Worm (Caenorhabditis elegans) whole organism, L4/young adult: ENCODE measurements around the gene C17C3.11.

Experiments
- W03F9.2 ChIP-seq: fragments of 150-350 bp; optimal IDR thresholded peaks from 2 replicates; lab custom pipeline; 2014; ENCODE audit warnings: missing biosample characterization, missing genetic modification characterization
- dao-5 ChIP-seq: sonication (generic microtip); optimal IDR thresholded peaks from 2 replicates; lab custom pipeline; 2016; ENCODE audit warnings: missing genotype, missing genetic modification characterization, moderate library complexity, missing compliant biosample characterization
- him-1 ChIP-seq: sonication (generic microtip); optimal IDR thresholded peaks from 2 replicates; lab custom pipeline; 2016; ENCODE audit warnings: missing genotype, missing genetic modification reagents, missing genetic modification characterization, missing compliant biosample characterization

C17C3.11 gene

DNA sequence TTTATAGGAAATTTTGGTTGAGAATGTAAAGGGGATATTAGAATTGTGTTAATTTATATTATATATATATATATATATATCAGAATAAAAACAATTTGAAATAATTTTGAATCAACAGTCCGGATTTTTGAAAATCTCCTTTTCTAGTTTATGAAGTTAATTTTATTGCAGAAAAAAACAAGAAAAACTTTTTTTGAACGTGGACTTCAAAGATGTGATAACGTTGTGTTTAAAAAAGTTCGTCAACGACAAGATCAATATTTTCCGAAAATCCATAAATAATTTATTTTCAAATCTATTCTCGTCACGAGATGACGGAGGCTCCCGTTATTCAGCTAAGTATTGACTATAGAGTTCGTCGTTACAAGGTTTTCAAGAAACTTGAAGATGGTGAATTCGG lies at the start of gene C17C3.11:
C17C3.11 (plus strand) TSS at position 301 of the 400 bp plus-strand sequence.
- TF ChIP-seq dao-5 (tag; lab: Kevin White, UChicago): no peak
- TF ChIP-seq him-1 (tag; lab: Kevin White, UChicago): no peak
- no peak for TF ChIP-seq W03F9.2 (tag; lab: Kevin White, UChicago)

DNA sequence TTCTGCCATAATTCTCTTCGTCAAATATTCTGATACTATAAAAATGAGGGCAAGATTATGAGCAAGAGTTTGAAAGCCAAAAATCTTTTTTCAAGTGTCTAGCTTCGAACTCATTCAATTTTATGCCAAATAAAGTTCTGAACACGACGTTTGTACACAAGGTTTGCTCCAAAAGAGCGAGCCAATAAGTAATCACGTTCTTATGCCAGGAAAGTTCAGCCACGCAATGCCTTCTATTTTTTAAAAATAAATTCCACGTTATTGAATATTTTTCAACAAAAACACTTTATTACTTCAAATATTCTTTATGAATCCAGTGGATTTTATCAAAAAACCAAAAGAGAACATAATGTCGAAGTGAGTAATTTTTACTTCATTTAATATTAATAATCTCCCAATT lies 49.8 kb upstream of the C17C3.11 start, which contains the start of gene nep-5:
nep-5 (plus strand) TSS at position 301 of the 400 bp plus-strand sequence.
- TF ChIP-seq dao-5 (tag; lab: Kevin White, UChicago): no peak
- TF ChIP-seq W03F9.2 (tag; lab: Kevin White, UChicago): no peak
- no peak for TF ChIP-seq him-1 (tag; lab: Kevin White, UChicago)

DNA sequence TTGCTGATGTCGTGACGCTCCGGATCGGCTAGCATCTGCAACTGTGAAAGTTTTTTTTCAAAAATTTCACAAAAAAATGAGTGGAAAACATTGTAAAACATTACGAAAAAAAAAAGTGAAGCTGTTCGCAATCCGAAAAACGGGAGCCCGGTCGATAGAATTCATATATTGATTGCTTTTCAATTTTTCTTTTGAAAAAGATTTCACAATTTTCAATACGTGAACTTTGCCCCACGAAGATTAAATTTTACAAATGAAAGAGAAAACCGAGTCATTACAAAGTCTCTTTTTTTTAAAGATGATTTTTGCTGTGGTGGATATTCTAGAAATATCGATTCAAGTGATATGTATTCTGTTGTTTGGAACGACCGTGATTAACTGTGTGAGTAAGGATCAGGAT lies 43.2 kb upstream of the C17C3.11 start, which contains the start of gene F12A10.6:
F12A10.6 (minus strand) TSS at position 101 of the 400 bp plus-strand sequence.
- no peak for TF ChIP-seq W03F9.2 (tag; lab: Kevin White, UChicago)
- TF ChIP-seq him-1 (tag; lab: Kevin White, UChicago): no peak
- no peak for TF ChIP-seq dao-5 (tag; lab: Kevin White, UChicago)

DNA sequence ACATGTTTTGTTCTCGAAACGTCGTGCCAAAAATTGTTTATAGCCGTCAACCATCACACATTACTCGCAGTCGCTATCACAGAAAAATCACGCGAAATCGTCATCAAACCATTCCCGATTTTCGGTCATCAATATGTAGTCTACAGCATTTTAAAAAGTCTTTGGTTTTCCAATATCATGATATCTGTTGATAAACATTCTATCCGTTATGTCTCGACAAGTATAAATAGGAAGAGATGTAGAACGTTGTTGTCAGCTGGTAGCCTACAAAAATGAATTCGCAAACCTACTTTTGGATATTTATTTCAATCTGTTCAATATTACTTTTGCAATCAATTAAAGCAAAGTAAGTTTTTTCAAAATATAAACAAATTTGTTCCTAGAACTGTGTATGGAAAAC lies 41.2 kb upstream of the C17C3.11 start, which contains the start of gene F12A10.1:
F12A10.1 (plus strand) TSS at position 166 of the 400 bp plus-strand sequence.
- TF ChIP-seq him-1 (tag; lab: Kevin White, UChicago) (no peak), dao-5 (tag; lab: Kevin White, UChicago) (no peak), W03F9.2 (tag; lab: Kevin White, UChicago) (no peak)

DNA sequence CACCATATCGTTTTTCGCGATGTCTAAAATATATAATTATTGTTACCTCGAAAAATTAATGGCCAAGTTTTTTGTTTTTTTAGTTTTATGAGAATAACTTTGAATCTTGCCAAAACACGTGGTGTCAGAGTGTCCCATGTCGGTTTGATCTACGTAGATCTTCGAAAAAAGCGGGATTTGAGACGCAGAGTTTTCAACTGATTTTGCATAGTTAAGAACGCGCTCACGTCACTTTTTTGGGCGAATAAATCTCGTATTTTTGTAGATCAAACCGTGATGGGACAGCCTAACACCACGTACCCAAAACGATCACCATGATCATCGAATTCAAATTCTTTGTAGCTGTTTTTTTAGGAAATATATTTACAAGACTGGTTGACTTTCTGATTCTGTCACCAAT lies 40.1 kb upstream of the C17C3.11 start:
- no peak for TF ChIP-seq W03F9.2 (tag; lab: Kevin White, UChicago)
- TF ChIP-seq him-1 (tag; lab: Kevin White, UChicago): no peak
- TF ChIP-seq dao-5 (tag; lab: Kevin White, UChicago): no peak

DNA sequence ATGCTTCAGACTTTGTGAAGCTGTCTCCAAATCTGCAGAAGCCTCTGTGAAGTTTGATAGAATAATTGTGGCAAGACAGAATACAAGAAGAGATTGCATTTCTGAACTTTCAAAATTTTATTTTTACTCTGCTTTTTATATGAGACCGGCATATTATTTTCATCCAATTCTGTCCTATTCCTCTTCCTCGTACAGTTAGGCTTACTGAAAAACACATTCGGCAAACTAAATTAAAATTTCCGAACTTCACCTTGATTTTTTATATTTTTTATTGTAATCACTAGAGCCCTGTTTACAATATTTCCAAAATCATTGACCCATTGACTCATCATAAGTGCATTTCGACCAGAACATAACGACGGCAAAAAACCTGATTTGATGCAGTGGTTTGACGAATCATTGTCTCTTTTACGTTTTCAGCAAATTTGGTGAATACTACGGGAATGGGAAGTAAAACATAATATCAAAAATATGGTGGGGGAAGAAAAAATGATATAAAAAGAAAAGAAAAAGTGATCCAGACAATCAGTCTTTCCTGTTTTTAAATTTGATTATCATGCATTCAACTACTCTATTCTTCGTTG lies 39.4 kb upstream of the C17C3.11 start, which contains the start of the genes suex-1 and F12A10.9:
suex-1 (minus strand) TSS at position 101 of the 584 bp plus-strand sequence.
F12A10.9 (plus strand) TSS at position 534 of the 584 bp plus-strand sequence.
- TF ChIP-seq W03F9.2 (tag; lab: Kevin White, UChicago) (no peak), dao-5 (tag; lab: Kevin White, UChicago) (no peak), him-1 (tag; lab: Kevin White, UChicago) (no peak)

DNA sequence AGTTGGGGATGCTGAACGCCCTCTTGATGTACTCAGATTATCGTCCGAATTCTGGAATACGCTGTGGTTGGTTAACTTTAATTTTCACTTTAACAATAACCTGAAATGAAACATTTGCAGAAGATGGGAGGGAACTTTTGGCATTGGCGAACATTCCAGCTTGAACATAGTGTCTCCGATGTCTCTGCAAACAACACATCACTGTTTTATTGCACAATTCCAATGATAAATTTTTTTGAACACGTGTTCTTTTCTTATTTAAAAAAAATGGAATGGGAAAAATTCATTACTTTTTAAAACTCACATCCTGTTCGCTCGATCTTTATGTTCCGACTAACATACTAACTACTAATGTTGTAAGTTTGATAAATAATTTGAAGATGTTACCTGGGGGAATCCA lies 37.2 kb upstream of the C17C3.11 start, which contains the start of gene fzy-1:
fzy-1 (plus strand) TSS at position 301 of the 400 bp plus-strand sequence.
- TF ChIP-seq W03F9.2 (tag; lab: Kevin White, UChicago) (no peak), dao-5 (tag; lab: Kevin White, UChicago) (no peak), him-1 (tag; lab: Kevin White, UChicago) (no peak)

DNA sequence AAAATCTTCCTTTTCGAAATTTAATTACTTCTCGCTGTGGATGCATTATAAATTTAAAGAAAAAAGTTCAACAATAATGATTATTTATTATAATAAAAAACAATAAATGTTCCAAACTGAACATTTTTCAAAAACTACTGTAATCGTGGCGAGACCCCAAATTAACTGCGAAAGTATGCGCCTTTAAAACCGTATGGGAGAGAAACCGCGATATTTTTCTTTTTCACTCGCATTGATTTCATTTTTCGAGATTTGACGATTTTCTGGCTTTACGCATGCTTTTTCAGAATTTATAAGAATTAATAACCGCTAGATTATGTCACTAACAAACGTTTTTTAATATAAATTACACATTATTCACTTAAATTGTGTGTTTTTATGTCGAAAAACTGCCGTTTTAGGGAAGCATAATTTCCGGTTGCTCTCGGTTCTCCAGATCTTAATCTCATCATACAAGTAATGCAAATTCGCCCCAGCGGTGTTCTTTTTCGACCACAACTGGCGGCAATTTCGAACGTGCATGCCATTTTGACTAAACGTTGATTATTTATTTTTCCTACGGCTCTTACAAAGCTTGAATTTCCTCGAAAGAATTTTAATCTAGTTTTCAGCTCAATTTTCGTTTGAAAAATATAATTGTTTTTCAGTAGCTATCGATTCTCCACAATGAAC lies 36.5 kb upstream of the C17C3.11 start, which contains the start of gene F12A10.8:
F12A10.8 (minus strand) TSS at position 79 of the 672 bp plus-strand sequence.
- no peak for TF ChIP-seq W03F9.2 (tag; lab: Kevin White, UChicago)
- no peak for TF ChIP-seq dao-5 (tag; lab: Kevin White, UChicago)
- no peak for TF ChIP-seq him-1 (tag; lab: Kevin White, UChicago)

DNA sequence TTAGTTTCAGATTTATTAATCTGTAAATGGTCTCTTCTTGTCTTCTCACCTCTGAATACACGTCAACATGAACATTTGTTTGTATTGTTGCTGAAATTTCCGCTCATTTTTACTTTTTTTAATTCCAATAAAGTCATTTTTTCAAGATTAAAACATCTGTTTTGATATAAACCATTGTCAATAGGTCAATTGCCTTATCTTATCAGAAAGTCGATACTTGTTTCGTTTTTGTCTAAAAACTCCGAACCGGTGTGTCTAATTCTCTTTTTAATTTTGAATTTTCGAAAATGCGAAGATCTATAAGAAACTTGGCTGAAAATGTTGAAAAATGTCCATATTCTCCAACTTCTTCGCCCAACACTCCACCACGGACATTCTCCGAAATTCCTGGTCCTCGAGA lies 33.9 kb upstream of the C17C3.11 start, which contains the start of gene cyp-44A1:
cyp-44A1 (plus strand) TSS at position 285 of the 400 bp plus-strand sequence.
- TF ChIP-seq him-1 (tag; lab: Kevin White, UChicago) (no peak), dao-5 (tag; lab: Kevin White, UChicago) (no peak), W03F9.2 (tag; lab: Kevin White, UChicago) (no peak)

DNA sequence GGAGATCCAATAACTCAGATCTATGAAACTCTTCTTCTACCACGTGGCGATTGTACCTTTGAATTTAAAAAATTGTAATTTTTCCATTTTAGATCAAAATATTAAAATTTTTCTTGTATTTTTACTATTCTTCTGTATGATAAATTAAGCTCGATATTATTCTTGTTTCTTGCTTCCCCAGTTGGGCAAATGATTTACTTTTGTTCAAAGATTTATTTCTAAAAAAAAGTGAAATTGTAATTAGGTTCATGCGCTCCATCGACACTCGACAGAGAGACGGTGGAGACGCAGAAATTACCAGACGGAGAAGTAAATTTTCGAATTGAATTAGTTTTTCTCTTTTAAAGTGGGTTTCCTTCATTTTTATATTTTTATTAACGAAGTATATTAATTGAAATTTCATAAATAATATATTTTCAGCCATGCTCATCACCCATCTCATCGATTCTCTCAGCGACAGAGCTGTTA lies 31.8 kb upstream of the C17C3.11 start, which contains the start of gene npp-24:
npp-24 (plus strand) TSS at position 51 of the 468 bp plus-strand sequence.
- TF ChIP-seq him-1 (tag; lab: Kevin White, UChicago): no peak
- no peak for TF ChIP-seq dao-5 (tag; lab: Kevin White, UChicago)
- TF ChIP-seq W03F9.2 (tag; lab: Kevin White, UChicago): no peak

DNA sequence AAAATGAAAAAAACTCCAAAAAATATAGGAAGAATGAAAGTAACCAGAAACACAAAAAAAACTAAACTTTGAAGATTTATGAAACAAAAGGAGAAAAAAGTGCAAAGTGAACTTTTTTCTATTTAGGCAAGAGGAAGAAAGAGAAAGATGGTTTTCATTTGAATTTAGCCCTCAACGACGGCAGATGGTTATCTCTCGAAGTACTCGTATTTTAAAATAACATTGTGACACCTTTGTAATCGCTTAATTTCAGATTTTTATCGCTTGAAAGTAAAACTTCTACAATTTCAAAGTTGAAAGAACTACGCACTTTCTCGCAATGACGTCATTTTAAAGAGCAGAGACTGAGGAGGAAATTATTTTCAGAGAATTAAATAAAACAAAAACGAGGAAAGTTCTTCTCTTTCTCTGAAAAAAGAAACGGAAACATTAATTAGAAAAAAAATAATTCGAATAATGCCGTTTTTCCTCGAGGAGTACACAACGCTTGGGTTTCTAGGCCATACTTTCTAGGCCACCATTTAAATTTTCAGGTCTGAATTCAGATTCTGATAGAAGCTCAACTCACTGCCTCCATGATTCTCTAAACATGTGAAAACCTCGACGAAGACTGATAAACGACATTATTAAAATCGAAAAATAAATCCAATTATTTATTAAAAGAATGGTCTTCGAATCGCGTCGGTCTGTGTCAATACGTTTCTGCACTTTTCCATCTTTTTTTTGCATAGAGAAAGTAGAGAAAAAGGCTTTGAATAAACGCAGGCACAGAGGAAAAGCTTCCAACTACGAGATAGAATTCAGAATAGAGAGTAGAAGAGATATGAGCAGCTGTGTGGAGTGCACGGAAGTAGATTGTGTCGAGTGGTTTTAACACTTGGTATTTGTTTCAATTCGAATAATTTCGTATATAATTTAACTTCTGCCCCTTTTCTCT lies 25.9 kb upstream of the C17C3.11 start:
- TF ChIP-seq him-1 (tag; lab: Kevin White, UChicago) (no peak), dao-5 (tag; lab: Kevin White, UChicago) (no peak), W03F9.2 (tag; lab: Kevin White, UChicago) (no peak)
